Worm (Caenorhabditis elegans) whole organism, late embryonic: ENCODE data around the gene str-229.

Experiments
- C08G9.2 ChIP-seq: sonication (generic microtip); optimal IDR thresholded peaks from 2 replicates; lab custom pipeline; 2016; ENCODE audit warnings: mild to moderate bottlenecking, missing genetic modification characterization, moderate library complexity, missing compliant biosample characterization
- C38D4.7 ChIP-seq: fragments of 200-800 bp; sonication (Bioruptor generic); optimal IDR thresholded peaks from 2 replicates; lab custom pipeline; 2018; ENCODE audit warnings: mild to moderate bottlenecking, missing genetic modification characterization, moderate library complexity, missing compliant biosample characterization
- K09A11.1 ChIP-seq: sonication (generic microtip); optimal IDR thresholded peaks from 2 replicates; lab custom pipeline; 2017; ENCODE audit warnings: antibody characterized with exemption, mild to moderate bottlenecking, missing genetic modification characterization, missing compliant biosample characterization; ENCODE audit not compliant: insufficient read depth
- T23F11.4 ChIP-seq: fragments of 200-800 bp; sonication (Bioruptor generic); optimal IDR thresholded peaks from 2 replicates; lab custom pipeline; 2018; ENCODE audit warnings: mild to moderate bottlenecking, missing genetic modification characterization, missing compliant biosample characterization
- ahr-1 ChIP-seq: sonication (generic microtip); optimal IDR thresholded peaks from 2 replicates; lab custom pipeline; 2016; ENCODE audit warnings: missing genetic modification characterization, missing compliant biosample characterization
- ama-1 ChIP-seq: fragments of 150-350 bp; optimal IDR thresholded peaks from 2 replicates; lab custom pipeline; 2014
- ceh-14 ChIP-seq: sonication (generic microtip); optimal IDR thresholded peaks from 2 replicates; lab custom pipeline; 2016; ENCODE audit warnings: missing genotype, missing genetic modification characterization, missing compliant biosample characterization
- ceh-18 ChIP-seq: sonication (generic microtip); optimal IDR thresholded peaks from 2 replicates; lab custom pipeline; 2016; ENCODE audit warnings: missing genetic modification characterization, missing compliant biosample characterization
- ceh-2 ChIP-seq: sonication (generic microtip); optimal IDR thresholded peaks from 2 replicates; lab custom pipeline; 2016; ENCODE audit warnings: missing genotype, missing genetic modification characterization, missing compliant biosample characterization
- ceh-31 ChIP-seq: sonication (generic microtip); optimal IDR thresholded peaks from 2 replicates; lab custom pipeline; 2016; ENCODE audit warnings: missing genetic modification characterization, missing compliant biosample characterization
- ceh-45 ChIP-seq: fragments of 200-800 bp; sonication (Bioruptor generic); IDR thresholded peaks from 2 replicates; pipeline ENCODE4 v1.3.6; 2022; ENCODE audit warnings: missing genetic modification reagents, missing genetic modification characterization, missing compliant biosample characterization
- ceh-6 ChIP-seq: fragments of 200-800 bp; sonication (Bioruptor generic); optimal IDR thresholded peaks from 2 replicates; lab custom pipeline; 2018; ENCODE audit warnings: mild to moderate bottlenecking, missing genetic modification characterization, missing compliant biosample characterization
- elt-4 ChIP-seq: sonication (generic microtip); optimal IDR thresholded peaks from 2 replicates; lab custom pipeline; 2016; ENCODE audit warnings: missing genetic modification characterization, missing compliant biosample characterization
- fax-1 ChIP-seq: sonication (generic microtip); optimal IDR thresholded peaks from 2 replicates; lab custom pipeline; 2016; ENCODE audit warnings: missing genotype, missing genetic modification characterization, missing compliant biosample characterization
- fkh-6 ChIP-seq: sonication (generic microtip); optimal IDR thresholded peaks from 2 replicates; lab custom pipeline; 2016; ENCODE audit warnings: missing genetic modification characterization, missing compliant biosample characterization
- gmeb-2 ChIP-seq: sonication (generic microtip); optimal IDR thresholded peaks from 2 replicates; lab custom pipeline; 2016; ENCODE audit warnings: missing genetic modification characterization, inconsistent platforms, missing compliant biosample characterization
- hlh-13 ChIP-seq: fragments of 200-800 bp; sonication (Bioruptor generic); optimal IDR thresholded peaks from 2 replicates; lab custom pipeline; 2018; ENCODE audit warnings: mild to moderate bottlenecking, missing genetic modification characterization, missing compliant biosample characterization
- hlh-6 ChIP-seq: sonication (generic microtip); optimal IDR thresholded peaks from 2 replicates; lab custom pipeline; 2016; ENCODE audit warnings: missing genotype, missing genetic modification characterization, missing compliant biosample characterization
- madf-2 ChIP-seq: sonication (generic microtip); optimal IDR thresholded peaks from 2 replicates; lab custom pipeline; 2017; ENCODE audit warnings: missing genetic modification characterization, missing compliant biosample characterization
- nfya-1 ChIP-seq: sonication (generic microtip); optimal IDR thresholded peaks from 2 replicates; lab custom pipeline; 2017; ENCODE audit warnings: missing genetic modification characterization, mild to moderate bottlenecking, missing compliant biosample characterization, antibody characterized with exemption, moderate library complexity
- nhr-11 ChIP-seq: fragments of 150-350 bp; optimal IDR thresholded peaks from 2 replicates; lab custom pipeline; 2014; ENCODE audit warnings: missing biosample characterization, missing genetic modification characterization
- nhr-232 ChIP-seq: sonication (generic microtip); optimal IDR thresholded peaks from 2 replicates; lab custom pipeline; 2016; ENCODE audit warnings: missing genetic modification characterization, missing compliant biosample characterization
- pat-9 ChIP-seq: fragments of 200-800 bp; sonication (Bioruptor generic); optimal IDR thresholded peaks from 2 replicates; lab custom pipeline; 2018; ENCODE audit warnings: mild to moderate bottlenecking, missing genetic modification characterization, moderate library complexity, missing compliant biosample characterization
- pqm-1 ChIP-seq: sonication (generic microtip); optimal IDR thresholded peaks from 2 replicates; lab custom pipeline; 2016; ENCODE audit warnings: missing genetic modification characterization, missing compliant biosample characterization
- sox-2 ChIP-seq: fragments of 200-800 bp; sonication (Bioruptor generic); IDR thresholded peaks from 2 replicates; pipeline ENCODE4 v1.3.6; 2022; ENCODE audit warnings: missing genetic modification reagents, missing genetic modification characterization, missing compliant biosample characterization
- tbx-2 ChIP-seq: sonication (generic microtip); optimal IDR thresholded peaks from 2 replicates; lab custom pipeline; 2016; ENCODE audit warnings: missing genetic modification characterization, missing compliant biosample characterization
- ttx-3 ChIP-seq: sonication (generic microtip); optimal IDR thresholded peaks from 2 replicates; lab custom pipeline; 2016; ENCODE audit warnings: missing genetic modification reagents, missing genetic modification characterization, missing compliant biosample characterization
- unc-3 ChIP-seq, 2 experiments: fragments of 200-800 bp in 1 of 2; sonication (Bioruptor generic) in 1 of 2; sonication (generic microtip) in 1 of 2; conservative IDR thresholded peaks in 1 of 2; optimal IDR thresholded peaks in 1 of 2; 2 replicates each; pipeline versions ENCODE4 v1.3.6 to Lab custom; 2016 to 2022; ENCODE audit warnings: missing compliant biosample characterization in 2 of 2, missing genetic modification characterization in 2 of 2, missing genetic modification reagents in 1 of 2
- unc-42 ChIP-seq: sonication (generic microtip); optimal IDR thresholded peaks from 2 replicates; lab custom pipeline; 2016; ENCODE audit warnings: missing genotype, missing genetic modification characterization, missing compliant biosample characterization
- zip-5 ChIP-seq: sonication (generic microtip); optimal IDR thresholded peaks from 2 replicates; lab custom pipeline; 2016; ENCODE audit warnings: missing genetic modification characterization, missing compliant biosample characterization
- ztf-16 ChIP-seq: sonication (generic microtip); optimal IDR thresholded peaks from 2 replicates; lab custom pipeline; 2017; ENCODE audit warnings: missing genetic modification characterization, missing compliant biosample characterization

str-229 gene

ce11 chrV:3902458-3903157, at the start of gene str-229, which contains the start of gene srh-190:
TSS of gene str-229 (minus strand) at chrV:3902558.
TSS of gene srh-190 (plus strand) at chrV:3903107.
- TF ChIP-seq zip-5 (no peak), K09A11.1 (no peak), ceh-14 (tag; lab: Kevin White, UChicago) (no peak), hlh-13 (GFP tag; lab: Kevin White, UChicago) (no peak), gmeb-2 (tag; lab: Kevin White, UChicago) (no peak), C08G9.2 (no peak), unc-42 (tag; lab: Kevin White, UChicago) (no peak), ceh-6 (GFP tag; lab: Kevin White, UChicago) (no peak), sox-2 (GFP tag; lab: Robert Waterston, UW) (no peak), ceh-31 (tag; lab: Kevin White, UChicago) (no peak), nfya-1 (tag; lab: Kevin White, UChicago) (no peak), ceh-45 (GFP tag; lab: Robert Waterston, UW) (no peak), elt-4 (no peak), madf-2 (tag; lab: Kevin White, UChicago) (no peak), fax-1 (tag; lab: Kevin White, UChicago) (no peak)

- TF ChIP-seq fkh-6 (tag; lab: Kevin White, UChicago): no peak
- TF ChIP-seq T23F11.4: no peak
- no peak for TF ChIP-seq ceh-18 (tag; lab: Kevin White, UChicago)
- TF ChIP-seq ama-1: no peak
- no peak for TF ChIP-seq fax-1 (tag; lab: Kevin White, UChicago)
- TF ChIP-seq ztf-16 (tag; lab: Kevin White, UChicago): no peak
- TF ChIP-seq sox-2 (GFP tag; lab: Robert Waterston, UW): no peak
- TF ChIP-seq gmeb-2 (tag; lab: Kevin White, UChicago): no peak
- TF ChIP-seq hlh-6: no peak
- TF ChIP-seq unc-3 (GFP tag; conservative IDR thresholded peaks at IDR 0.05; lab: Robert Waterston, UW): no peak
- no peak for TF ChIP-seq unc-3 (tag; optimal IDR thresholded peaks at IDR 0.05; lab: Kevin White, UChicago)
- no peak for TF ChIP-seq ttx-3 (tag; lab: Kevin White, UChicago)
- TF ChIP-seq nhr-11 (tag; lab: Kevin White, UChicago): no peak
- TF ChIP-seq unc-42 (tag; lab: Kevin White, UChicago): no peak
- no peak for TF ChIP-seq ahr-1 (tag; lab: Kevin White, UChicago)
- no peak for TF ChIP-seq hlh-13 (GFP tag; lab: Kevin White, UChicago)
Observed at ce11 chrV:3949723-3950122, 47.4 kb upstream of the str-229 start, which contains the start of gene dach-1. TSS of gene dach-1 (plus strand) at chrV:3950023.

- TF ChIP-seq pat-9 (tag; lab: Kevin White, UChicago): no peak
- no peak for TF ChIP-seq K09A11.1
- TF ChIP-seq hlh-6: no peak
- TF ChIP-seq C38D4.7 (GFP tag; lab: Kevin White, UChicago): no peak
- TF ChIP-seq ceh-2 (tag; lab: Kevin White, UChicago): no peak
Observed at ce11 chrV:3945053-3945452, 42.7 kb upstream of the str-229 start, which contains the start of gene cyp-35B3. TSS of gene cyp-35B3 (plus strand) at chrV:3945353.

ce11 chrV:3943364-3943763, 41.0 kb upstream of the str-229 start:
- TF ChIP-seq tbx-2 (tag; lab: Kevin White, UChicago) (no peak), ceh-18 (tag; lab: Kevin White, UChicago) (no peak), C08G9.2 (no peak)

ce11 chrV:3941860-3942259, 39.5 kb upstream of the str-229 start, which contains the start of gene cyp-35B2:
TSS of gene cyp-35B2 (plus strand) at chrV:3942160.
- no peak for TF ChIP-seq madf-2 (tag; lab: Kevin White, UChicago)
- no peak for TF ChIP-seq pqm-1
- no peak for TF ChIP-seq nhr-232 (tag; lab: Kevin White, UChicago)
- TF ChIP-seq zip-5: no peak
